Worm (Caenorhabditis elegans): ENCODE data around the gene eff-1.

eff-1 gene

DNA sequence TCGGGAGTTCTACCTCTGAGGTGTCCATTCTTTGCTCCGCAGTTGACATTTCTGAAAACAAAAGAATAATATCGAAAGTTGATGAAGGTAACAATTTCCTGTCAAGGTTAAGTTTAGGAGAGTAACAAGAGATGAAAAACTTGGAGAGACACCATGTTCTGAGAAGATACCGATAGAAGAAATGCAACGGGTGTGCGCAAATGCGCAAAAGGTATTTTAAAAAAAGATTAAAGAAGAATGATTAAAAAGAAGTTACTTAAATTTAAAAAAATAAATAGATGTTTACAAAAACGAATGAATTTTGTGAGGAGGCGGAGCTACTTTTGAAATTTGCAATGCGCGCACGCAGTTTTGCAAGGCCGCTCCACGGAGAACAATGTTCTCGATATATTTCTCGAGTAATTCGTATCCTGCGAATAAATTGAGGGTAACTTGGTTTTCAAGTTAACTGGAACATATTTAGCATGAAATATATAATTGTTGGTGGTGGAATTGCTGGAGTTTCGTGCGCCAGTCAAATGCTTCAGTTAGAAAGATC is 21.4 kb upstream of the eff-1 start, which contains the start of the genes ran-3 and C26D10.3:
TSS of gene ran-3 (minus strand) at position 51 of the 538 bp plus-strand sequence.
TSS of gene C26D10.3 (plus strand) at position 385 of the 538 bp plus-strand sequence.
- no peak for TF ChIP-seq egl-5 (tag; optimal IDR thresholded peaks at IDR 0.05)
- no peak for TF ChIP-seq egl-27 (tag; optimal IDR thresholded peaks at IDR 0.05)
- peak; percentile 37 for TF ChIP-seq nhr-43 (tag; optimal IDR thresholded peaks at IDR 0.05; ENCODE audit: poor library complexity, severe bottlenecking)
- peak; percentile 32 for TF ChIP-seq hmg-11 (tag; optimal IDR thresholded peaks at IDR 0.05)
- no peak for TF ChIP-seq ceh-82 (tag; optimal IDR thresholded peaks at IDR 0.05)
- TF ChIP-seq zag-1 (tag; optimal IDR thresholded peaks at IDR 0.05), result no peak
- TF ChIP-seq nhr-237 (tag; optimal IDR thresholded peaks at IDR 0.05), result no peak
- no peak for TF ChIP-seq nhr-12 (tag; optimal IDR thresholded peaks at IDR 0.05)
- peak; percentile 95 for TF ChIP-seq pha-4 (tag; optimal IDR thresholded peaks at IDR 0.05)
- TF ChIP-seq mml-1 (tag; optimal IDR thresholded peaks at IDR 0.05), result no peak
- no peak for TF ChIP-seq pqm-1 (tag; optimal IDR thresholded peaks at IDR 0.05)
- TF ChIP-seq ztf-4 (tag; optimal IDR thresholded peaks at IDR 0.05), result no peak
- TF ChIP-seq nhr-23 (tag; optimal IDR thresholded peaks at IDR 0.05), result peak; percentile 36
- no peak for TF ChIP-seq nhr-28 (tag; optimal IDR thresholded peaks at IDR 0.05)
- no peak for TF ChIP-seq aly-2 (tag; optimal IDR thresholded peaks at IDR 0.05)
- peak; percentile 17 for TF ChIP-seq lin-39 (tag; optimal IDR thresholded peaks at IDR 0.05)
- peak; percentile 31 for TF ChIP-seq nfya-1 (tag; optimal IDR thresholded peaks at IDR 0.05; ENCODE audit: insufficient read depth)
- TF ChIP-seq elt-2 (tag; optimal IDR thresholded peaks at IDR 0.05), result no peak

DNA sequence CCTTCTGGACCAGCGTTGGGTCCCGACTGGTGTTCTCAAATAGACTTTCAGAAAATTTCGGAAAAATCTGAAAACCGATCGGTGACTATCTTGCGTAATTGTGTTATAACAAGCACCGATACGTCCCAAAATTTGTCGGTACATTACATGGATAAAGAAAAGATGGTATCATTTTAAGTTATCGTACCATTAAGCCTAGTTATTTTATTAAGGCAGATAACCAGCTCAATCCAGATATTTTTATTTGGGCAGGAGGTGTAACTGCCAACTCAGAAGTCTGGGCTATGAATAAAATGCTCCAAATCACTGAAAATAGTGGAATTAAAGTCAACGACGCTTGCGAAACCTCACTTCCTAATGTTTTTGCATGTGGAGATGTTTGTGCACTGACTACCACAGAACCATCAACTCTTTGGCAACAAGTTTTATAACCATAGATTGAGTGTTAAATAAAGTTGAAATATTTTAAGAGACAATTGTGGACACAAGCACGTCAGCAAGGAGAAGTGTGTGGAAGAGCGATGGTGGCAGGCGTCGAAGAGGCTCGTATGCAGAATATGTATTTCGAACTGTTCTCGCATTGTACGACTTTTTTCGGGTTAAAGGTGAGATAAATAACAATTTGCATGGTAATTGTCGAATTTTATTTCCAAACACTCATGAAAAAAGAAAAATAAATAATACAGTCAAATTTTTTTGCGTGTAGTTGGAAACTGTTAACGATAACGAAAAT is 20.1 kb upstream of the eff-1 start:
- TF ChIP-seq nhr-77 (tag; optimal IDR thresholded peaks at IDR 0.05), result no peak
- no peak for TF ChIP-seq nhr-67 (tag; optimal IDR thresholded peaks at IDR 0.05)
- TF ChIP-seq pqm-1 (tag; optimal IDR thresholded peaks at IDR 0.05), result no peak
- no peak for TF ChIP-seq nhr-28 (tag; optimal IDR thresholded peaks at IDR 0.05)
- no peak for TF ChIP-seq lin-15B (tag; optimal IDR thresholded peaks at IDR 0.05)
- no peak for TF ChIP-seq unc-62 (GFP tag; optimal IDR thresholded peaks at IDR 0.05)
- no peak for TF ChIP-seq elt-1 (tag; optimal IDR thresholded peaks at IDR 0.05)
- TF ChIP-seq unc-39 (tag; optimal IDR thresholded peaks at IDR 0.05), result no peak

DNA sequence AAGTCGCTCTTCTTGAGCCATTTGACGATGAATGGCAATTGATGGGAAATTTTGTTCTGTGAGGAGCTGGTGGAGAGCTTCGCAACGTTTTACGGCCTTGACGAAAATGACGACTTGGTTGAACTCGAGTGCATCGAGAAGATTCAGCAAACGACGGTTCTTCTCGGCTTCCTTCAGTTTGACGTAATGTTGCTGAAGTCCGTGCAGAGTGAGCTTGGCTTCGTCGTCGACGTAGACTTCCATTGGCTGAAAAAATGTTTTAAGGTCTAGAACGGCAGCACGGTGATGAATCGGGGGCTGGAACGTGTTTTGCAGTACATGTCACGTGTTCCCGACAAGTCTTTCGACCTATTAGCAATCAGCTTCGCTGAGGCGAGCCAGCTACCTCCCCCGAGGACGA is 19.0 kb upstream of the eff-1 start:
- TF ChIP-seq nhr-12 (tag; optimal IDR thresholded peaks at IDR 0.05) (no peak), sea-2 (GFP tag; optimal IDR thresholded peaks at IDR 0.05) (no peak), fkh-10 (GFP tag; optimal IDR thresholded peaks at IDR 0.05) (no peak), nhr-11 (tag; optimal IDR thresholded peaks at IDR 0.05) (no peak)

DNA sequence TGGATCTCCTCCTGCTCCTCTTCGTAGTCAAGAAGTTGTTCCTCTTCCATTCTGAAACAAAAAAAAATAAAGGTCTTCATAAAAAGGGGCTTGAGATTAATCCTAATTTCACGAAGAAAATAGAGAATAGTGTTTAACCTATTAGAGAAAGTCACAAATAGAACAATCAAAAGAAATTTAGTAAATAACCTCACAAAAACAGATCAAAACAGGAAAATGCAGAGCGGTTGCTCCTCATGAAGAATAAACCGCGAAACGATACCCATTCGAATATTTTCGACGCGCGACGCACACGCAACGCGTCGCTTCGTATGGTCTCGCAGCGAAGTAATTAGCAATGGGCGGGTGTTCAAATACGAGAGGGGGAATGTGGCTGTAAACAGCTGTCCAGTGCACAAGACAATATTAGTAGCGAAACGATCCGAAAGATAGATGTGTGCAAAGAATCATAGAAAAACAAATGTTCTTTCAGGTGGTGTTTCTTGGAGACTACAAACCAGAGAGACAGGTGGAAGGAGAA is 17.6 kb upstream of the eff-1 start, which contains the start of gene hel-1:
TSS of gene hel-1 (minus strand) at position 51 of the 520 bp plus-strand sequence.
- TF ChIP-seq nhr-12 (tag; optimal IDR thresholded peaks at IDR 0.05) (no peak), daf-12 (tag; optimal IDR thresholded peaks at IDR 0.05) (no peak), nhr-43 (tag; optimal IDR thresholded peaks at IDR 0.05; ENCODE audit: poor library complexity, severe bottlenecking) (no peak), pqm-1 (tag; optimal IDR thresholded peaks at IDR 0.05) (peak; percentile 8), hmg-11 (tag; optimal IDR thresholded peaks at IDR 0.05) (no peak), egl-5 (tag; optimal IDR thresholded peaks at IDR 0.05) (peak; percentile 99), fkh-2 (tag; optimal IDR thresholded peaks at IDR 0.05) (no peak), nfya-1 (tag; optimal IDR thresholded peaks at IDR 0.05; ENCODE audit: insufficient read depth) (peak; percentile 92), tbx-2 (tag; optimal IDR thresholded peaks at IDR 0.05) (no peak), nhr-23 (tag; optimal IDR thresholded peaks at IDR 0.05) (peak; percentile 77), nhr-67 (tag; optimal IDR thresholded peaks at IDR 0.05) (no peak), skn-1 (tag; optimal IDR thresholded peaks at IDR 0.05) (peak; percentile 25), elt-1 (tag; optimal IDR thresholded peaks at IDR 0.05) (no peak), ceh-82 (tag; optimal IDR thresholded peaks at IDR 0.05) (no peak), egl-27 (tag; optimal IDR thresholded peaks at IDR 0.05) (no peak), nhr-237 (tag; optimal IDR thresholded peaks at IDR 0.05) (no peak), zag-1 (tag; optimal IDR thresholded peaks at IDR 0.05) (no peak), R02D3.7 (tag; optimal IDR thresholded peaks at IDR 0.05) (peak; percentile 62), ztf-11 (tag; optimal IDR thresholded peaks at IDR 0.05) (no peak), ztf-4 (tag; optimal IDR thresholded peaks at IDR 0.05) (no peak), mml-1 (tag; optimal IDR thresholded peaks at IDR 0.05) (no peak), lin-15B (tag; optimal IDR thresholded peaks at IDR 0.05) (peak; percentile 90), ama-1 (optimal IDR thresholded peaks at IDR 0.05) (peak; percentile 43), nhr-28 (tag; optimal IDR thresholded peaks at IDR 0.05) (no peak), sea-2 (GFP tag; optimal IDR thresholded peaks at IDR 0.05) (no peak), ceh-16 (tag; optimal IDR thresholded peaks at IDR 0.05) (no peak), nhr-25 (tag; optimal IDR thresholded peaks at IDR 0.05) (peak; percentile 86), fkh-10 (GFP tag; optimal IDR thresholded peaks at IDR 0.05) (no peak), pha-4 (tag; optimal IDR thresholded peaks at IDR 0.05) (peak; percentile 96), ZK546.5 (tag; optimal IDR thresholded peaks at IDR 0.05) (no peak), elt-3 (tag; optimal IDR thresholded peaks at IDR 0.05) (no peak), nhr-76 (tag; optimal IDR thresholded peaks at IDR 0.05) (no peak), unc-39 (tag; optimal IDR thresholded peaks at IDR 0.05) (no peak), nhr-11 (tag; optimal IDR thresholded peaks at IDR 0.05) (no peak), jun-1 (tag; optimal IDR thresholded peaks at IDR 0.05) (no peak), unc-62 (GFP tag; optimal IDR thresholded peaks at IDR 0.05) (no peak), lsy-12 (tag; optimal IDR thresholded peaks at IDR 0.05) (no peak), elt-2 (tag; optimal IDR thresholded peaks at IDR 0.05) (peak; percentile 42)
